Fruit fly (Drosophila melanogaster) whole organism, wandering third instar larva: Measurements from ENCODE around the gene CG7655.

Experiments used
- Abd-B ChIP-seq: fragments of >200 bp; optimal IDR thresholded peaks from 2 replicates; lab custom pipeline; 2017; ENCODE audit warnings: missing biosample characterization, missing genetic modification characterization
- CG32264 ChIP-seq: fragments of 200-800 bp; sonication (Bioruptor generic); optimal IDR thresholded peaks from 2 replicates; lab custom pipeline; 2016; ENCODE audit warnings: missing biosample characterization, missing genetic modification characterization
- HLH106 ChIP-seq: fragments of 200-800 bp; optimal IDR thresholded peaks from 3 replicates; lab custom pipeline; 2019; ENCODE audit warnings: missing biosample characterization, mild to moderate bottlenecking, missing genetic modification characterization, moderate library complexity
- OdsH ChIP-seq: fragments of 200-800 bp; sonication (Bioruptor generic); optimal IDR thresholded peaks from 2 replicates; lab custom pipeline; 2016; ENCODE audit warnings: missing biosample characterization, mild to moderate bottlenecking, missing genetic modification characterization
- Rel ChIP-seq, 2 experiments: fragments of 200-800 bp; sonication (Bioruptor generic) in 1 of 2; optimal IDR thresholded peaks; 2 replicates in 1 of 2; 3 replicates in 1 of 2; lab custom pipeline; 2016 to 2019; ENCODE audit warnings: mild to moderate bottlenecking in 2 of 2, missing biosample characterization in 2 of 2, missing genetic modification characterization in 2 of 2, moderate library complexity in 1 of 2
- Sp1 ChIP-seq: fragments of 200-800 bp; sonication (Bioruptor generic); optimal IDR thresholded peaks from 3 replicates; lab custom pipeline; 2019; ENCODE audit warnings: missing biosample characterization, mild to moderate bottlenecking, missing genetic modification characterization, moderate library complexity
- dl ChIP-seq, 2 experiments: fragments of 175-275, 200-275 bp in 1 of 2; fragments of 200-275 bp in 1 of 2; sonication (Bioruptor generic); optimal IDR thresholded peaks; lab custom pipeline; 2018; ENCODE audit warnings: mild to moderate bottlenecking in 2 of 2, missing biosample characterization in 2 of 2, missing genetic modification characterization in 2 of 2, moderate library complexity in 2 of 2; ENCODE audit not compliant: partially characterized antibody in 2 of 2, insufficient read depth in 1 of 2
- ey ChIP-seq: fragments of 200-800 bp; sonication (Bioruptor generic); optimal IDR thresholded peaks from 2 replicates; lab custom pipeline; 2016; ENCODE audit warnings: missing biosample characterization, missing genetic modification characterization
- fru ChIP-seq: fragments of 200-800 bp; sonication (Bioruptor generic); optimal IDR thresholded peaks from 3 replicates; lab custom pipeline; 2016; ENCODE audit warnings: missing biosample characterization, mild to moderate bottlenecking, missing genetic modification characterization
- psq ChIP-seq: fragments of 200-800 bp; sonication (Bioruptor generic); optimal IDR thresholded peaks from 3 replicates; lab custom pipeline; 2017; ENCODE audit warnings: missing biosample characterization, mild to moderate bottlenecking, missing genetic modification characterization, moderate library complexity
- woc ChIP-seq: sonication (Bioruptor generic); optimal IDR thresholded peaks from 2 replicates; lab custom pipeline; 2016; ENCODE audit warnings: missing biosample characterization, mild to moderate bottlenecking, missing genetic modification characterization

DNA sequence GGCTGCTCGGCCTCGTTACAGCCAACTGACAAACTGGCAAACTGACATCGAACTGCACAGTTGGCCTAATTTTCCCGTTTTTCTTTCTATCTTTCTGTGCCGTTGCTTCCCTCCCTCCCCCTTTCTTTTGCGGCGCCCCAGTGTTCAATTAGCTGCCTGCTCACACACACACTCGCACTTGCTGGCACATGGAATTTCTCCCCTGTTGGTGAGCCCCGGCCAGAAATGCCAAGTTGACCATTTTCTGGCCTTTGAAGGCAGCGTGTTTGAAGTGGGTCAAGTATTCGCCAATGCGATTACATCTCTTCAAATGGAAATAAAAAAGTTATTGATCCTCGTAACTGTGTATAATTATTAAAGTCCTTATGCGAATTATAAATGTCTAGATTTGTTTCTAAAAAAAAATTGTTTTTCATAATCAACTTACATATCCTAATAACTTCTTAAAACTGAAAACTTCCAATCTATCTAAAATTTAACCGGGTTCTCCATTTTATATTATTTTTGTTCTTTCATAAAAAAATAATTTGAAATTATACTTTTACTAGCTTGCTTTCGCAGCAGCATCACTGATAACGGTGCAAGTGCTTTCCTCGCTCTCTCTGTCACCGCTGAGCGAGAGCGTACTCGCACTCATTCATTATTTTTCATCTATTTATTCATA, 1.7 kb upstream of the CG7655 start:
- TF ChIP-seq CG32264 (GFP tag; lab: Kevin White, UChicago) (no peak), ey (GFP tag; lab: Kevin White, UChicago) (no peak), psq (GFP tag; lab: Kevin White, UChicago) (no peak), OdsH (GFP tag; lab: Kevin White, UChicago) (peak; percentile 23), HLH106 (tag; lab: Kevin White, UChicago) (peak; percentile 62), woc (GFP tag; lab: Kevin White, UChicago) (peak; percentile 64), Abd-B (GFP tag; lab: Kevin White, UChicago) (no peak), dl (GFP tag; optimal IDR thresholded peaks at IDR 0.05; lab: Kevin White, UChicago; ENCODE audit: insufficient read depth in 1 of 2, partially characterized antibody in 2 of 2) (no peak), Rel (GFP tag; optimal IDR thresholded peaks at IDR 0.05; lab: Kevin White, UChicago) (no peak), Rel (tag; optimal IDR thresholded peaks at IDR 0.05; lab: Kevin White, UChicago) (no peak), Sp1 (GFP tag; lab: Kevin White, UChicago) (peak; percentile 55), fru (GFP tag; lab: Kevin White, UChicago) (peak; percentile 22)
